Worm (Caenorhabditis elegans) whole organism, late embryonic: ENCODE results near the gene C35A11.3.

ENCODE experiments used
- ahr-1 ChIP-seq: sonication (generic microtip); optimal IDR thresholded peaks from 2 replicates; lab custom pipeline; 2016; ENCODE audit warnings: missing genetic modification characterization, missing compliant biosample characterization
- ama-1 ChIP-seq: fragments of 150-350 bp; optimal IDR thresholded peaks from 2 replicates; lab custom pipeline; 2014
- ceh-24 ChIP-seq: sonication (generic microtip); optimal IDR thresholded peaks from 2 replicates; lab custom pipeline; 2016; ENCODE audit warnings: mild to moderate bottlenecking, missing genetic modification characterization, missing compliant biosample characterization
- ceh-31 ChIP-seq: sonication (generic microtip); optimal IDR thresholded peaks from 2 replicates; lab custom pipeline; 2016; ENCODE audit warnings: missing genetic modification characterization, missing compliant biosample characterization
- ceh-34 ChIP-seq: sonication (generic microtip); optimal IDR thresholded peaks from 2 replicates; lab custom pipeline; 2016; ENCODE audit warnings: mild to moderate bottlenecking, missing genetic modification characterization, missing compliant biosample characterization
- hlh-30 ChIP-seq: sonication (generic microtip); optimal IDR thresholded peaks from 2 replicates; lab custom pipeline; 2017; ENCODE audit warnings: antibody characterized with exemption, missing genetic modification characterization, missing compliant biosample characterization; ENCODE audit not compliant: insufficient read depth
- nhr-11 ChIP-seq: fragments of 150-350 bp; optimal IDR thresholded peaks from 2 replicates; lab custom pipeline; 2014; ENCODE audit warnings: missing biosample characterization, missing genetic modification characterization

Gene C35A11.3

ce11 chrV:5423120-5423519 is 50.9 kb downstream of the C35A11.3 start, which contains the start of gene cyp-14A5:
cyp-14A5 (minus strand) TSS chrV:5423282.
- TF ChIP-seq ceh-24 (tag; lab: Kevin White, UChicago) (no peak), ama-1 (no peak), hlh-30 (tag; lab: Kevin White, UChicago) (no peak), ahr-1 (no peak), ceh-34 (no peak), ceh-31 (tag; lab: Kevin White, UChicago) (no peak), nhr-11 (tag; lab: Kevin White, UChicago) (no peak)
